Fruit fly (Drosophila melanogaster): ENCODE measurements around the gene CG43050.
A peak's percentile ranks its signal among the peaks of the same experiment; 100 is the strongest.

Gene CG43050

dm6 chr2L:13164994-13165801, 46.1 kb downstream of the CG43050 start, which contains the start of gene Sirt1 (continued):
- TF ChIP-seq Dip3 (GFP tag; optimal IDR thresholded peaks at IDR 0.05) (peak; percentile 43), jing (GFP tag; optimal IDR thresholded peaks at IDR 0.05) (peak; percentile 48), Xbp1 (GFP tag; optimal IDR thresholded peaks at IDR 0.05) (peak; percentile 92), CG9215 (GFP tag; IDR thresholded peaks at IDR 0.05) (peak; percentile 88), sens-2 (GFP tag; IDR thresholded peaks at IDR 0.05) (0 out of 2 replicates have a peak, but pooled peaks have one; percentile 8), ci (GFP tag; IDR thresholded peaks at IDR 0.05) (peak; percentile 48; the same call in 1 of the 3 replicates), bigmax (GFP tag; optimal IDR thresholded peaks at IDR 0.05) (no peak), CG17612 (GFP tag; IDR thresholded peaks at IDR 0.05) (peak; percentile 45; the same call in 1 of the 2 replicates), CG4820 (GFP tag; optimal IDR thresholded peaks at IDR 0.05) (peak; percentile 83), CG9932 (GFP tag; IDR thresholded peaks at IDR 0.05) (peak; percentile 83), CG12104 (GFP tag; optimal IDR thresholded peaks at IDR 0.05) (peak; percentile 88), Scr (GFP tag; IDR thresholded peaks at IDR 0.05; ENCODE audit: partially characterized antibody) (peak; percentile 35; the same call in 1 of the 2 replicates), CG16779 (GFP tag; IDR thresholded peaks at IDR 0.05) (0 out of 2 replicates have a peak, but pooled peaks have one; percentile 21), CG31441 (GFP tag; IDR thresholded peaks at IDR 0.05) (peak; percentile 92), CG17328 (GFP tag; IDR thresholded peaks at IDR 0.05) (peak; percentile 42; the same call in 1 of the 2 replicates), HmgD (GFP tag; optimal IDR thresholded peaks at IDR 0.05) (no peak), CG10274 (GFP tag; optimal IDR thresholded peaks at IDR 0.05) (peak; percentile 43), bsh (GFP tag; optimal IDR thresholded peaks at IDR 0.05) (peak in 1 of 2 experiments; percentile 78), CG3838 (GFP tag; optimal IDR thresholded peaks at IDR 0.05) (no peak), dati (GFP tag; IDR thresholded peaks at IDR 0.05) (no peak), CG12155 (GFP tag; optimal IDR thresholded peaks at IDR 0.05) (peak; percentile 84), CG4328 (GFP tag; optimal IDR thresholded peaks at IDR 0.05) (peak; percentile 74), Elba2 (GFP tag; optimal IDR thresholded peaks at IDR 0.05) (peak; percentile 73), zfh1 (GFP tag; IDR thresholded peaks at IDR 0.05) (peak; percentile 66; the same call in 1 of the 3 replicates), scrt (GFP tag; optimal IDR thresholded peaks at IDR 0.05) (peak; percentile 41), Hr39 (optimal IDR thresholded peaks at IDR 0.05) (no peak), CG8924 (tag; optimal IDR thresholded peaks at IDR 0.05) (peak; percentile 88), CG9817 (tag; optimal IDR thresholded peaks at IDR 0.05) (peak; percentile 84), Lpt (GFP tag; optimal IDR thresholded peaks at IDR 0.05) (no peak), CG10979 (tag; optimal IDR thresholded peaks at IDR 0.05) (peak; percentile 87), odd (GFP tag; optimal IDR thresholded peaks at IDR 0.05) (peak; percentile 80), Dad (GFP tag; optimal IDR thresholded peaks at IDR 0.05) (no peak), aop (GFP tag; IDR thresholded peaks at IDR 0.05) (no peak), tgo (GFP tag; IDR thresholded peaks at IDR 0.05) (peak; percentile 84), YL-1 (GFP tag; optimal IDR thresholded peaks at IDR 0.05) (peak; percentile 100), sr (GFP tag; IDR thresholded peaks at IDR 0.05) (no peak), CG13624 (GFP tag; optimal IDR thresholded peaks at IDR 0.05) (peak; percentile 34), HLH54F (GFP tag; optimal IDR thresholded peaks at IDR 0.05) (peak; percentile 53), unc-4 (GFP tag; IDR thresholded peaks at IDR 0.05; ENCODE audit: partially characterized antibody) (no peak), CG31388 (GFP tag; optimal IDR thresholded peaks at IDR 0.05) (peak; percentile 35), E2f2 (GFP tag; IDR thresholded peaks at IDR 0.05) (peak; percentile 43; the same call in 1 of the 2 replicates), B-H1 (GFP tag; IDR thresholded peaks at IDR 0.05) (peak; percentile 65), CG7839 (tag; optimal IDR thresholded peaks at IDR 0.05) (peak; percentile 95), Abd-B (GFP tag; optimal IDR thresholded peaks at IDR 0.05) (peak; percentile 92), CG11504 (tag; optimal IDR thresholded peaks at IDR 0.05) (peak; percentile 91), CG17385 (GFP tag; optimal IDR thresholded peaks at IDR 0.05) (peak; percentile 77), prd (optimal IDR thresholded peaks at IDR 0.05) (no peak), prd (GFP tag; IDR thresholded peaks at IDR 0.05) (peak; percentile 89), CG32532 (GFP tag; IDR thresholded peaks at IDR 0.05) (peak; percentile 84), Dbx (GFP tag; IDR thresholded peaks at IDR 0.05) (peak; percentile 84; the same call in 2 of the 3 replicates)

Data from whole organism, embryonic.